Worm (Caenorhabditis elegans) whole organism, L4 larva: Measurements from ENCODE around the gene irld-21.
"Not testable (repeated sequence)": the region's sequence is repeated elsewhere in the genome, so short reads cannot be mapped to it uniquely, and the experiment has no call there.

ENCODE experiments used
- mdl-1 ChIP-seq, 2 experiments: fragments of 150-350 bp in 1 of 2; sonication (generic microtip) in 1 of 2; optimal IDR thresholded peaks; 2 replicates each; lab custom pipeline; 2014 to 2017; ENCODE audit warnings: missing biosample characterization in 2 of 2, missing genetic modification characterization in 2 of 2
- rbr-2 ChIP-seq: sonication (generic microtip); optimal IDR thresholded peaks from 2 replicates; lab custom pipeline; 2016; ENCODE audit warnings: missing genotype, missing genetic modification characterization, missing compliant biosample characterization

- not testable (repeated sequence) for TF ChIP-seq mdl-1 (tag; optimal IDR thresholded peaks at IDR 0.05; lab: Kevin White, UChicago); rbr-2 (tag; lab: Kevin White, UChicago)
Measured at ce11 chrIV:10071121-10071520, 51.0 kb downstream of the irld-21 start.
